Worm (Caenorhabditis elegans) whole organism, L1 larva: ENCODE measurements around the gene lap-2.

Experiments
- C16A3.4 ChIP-seq: fragments of 150-350 bp; optimal IDR thresholded peaks from 2 replicates; lab custom pipeline; 2014; ENCODE audit warnings: missing biosample characterization, missing genetic modification characterization
- aha-1 ChIP-seq: fragments of 150-350 bp; optimal IDR thresholded peaks from 2 replicates; lab custom pipeline; 2014; ENCODE audit warnings: missing biosample characterization, missing genetic modification characterization
- ama-1 ChIP-seq: fragments of 150-350 bp; optimal IDR thresholded peaks from 2 replicates; lab custom pipeline; 2014
- blmp-1 ChIP-seq: fragments of 150-350 bp; optimal IDR thresholded peaks from 2 replicates; lab custom pipeline; 2014; ENCODE audit warnings: missing biosample characterization, missing genetic modification characterization
- ceh-82 ChIP-seq, 3 experiments: fragments of 150-350 bp in 1 of 3; sonication (generic microtip) in 2 of 3; optimal IDR thresholded peaks; 2 replicates each; lab custom pipeline; 2014 to 2017; ENCODE audit warnings: missing biosample characterization in 3 of 3, missing genetic modification characterization in 3 of 3
- ces-1 ChIP-seq: fragments of 150-350 bp; optimal IDR thresholded peaks from 2 replicates; lab custom pipeline; 2014; ENCODE audit warnings: missing biosample characterization, missing genetic modification reagents, missing genetic modification characterization
- dpl-1 ChIP-seq, 3 experiments: fragments of 150-350 bp in 2 of 3; sonication (generic microtip) in 1 of 3; optimal IDR thresholded peaks; 2 replicates each; lab custom pipeline; 2014 to 2017; ENCODE audit warnings: missing biosample characterization in 3 of 3, missing genetic modification characterization in 3 of 3, missing genetic modification reagents in 3 of 3
- dsc-1 ChIP-seq: sonication (generic microtip); optimal IDR thresholded peaks from 2 replicates; lab custom pipeline; 2016; ENCODE audit warnings: mild to moderate bottlenecking, missing genetic modification characterization, missing compliant biosample characterization
- efl-1 ChIP-seq, 4 experiments: fragments of 150-350 bp; optimal IDR thresholded peaks in 3 of 4; peaks in 1 of 4; 1 replicate in 1 of 4; 2 replicates in 3 of 4; lab custom pipeline; 2014; ENCODE audit warnings: missing biosample characterization in 2 of 4, missing genetic modification characterization in 2 of 4, missing genetic modification reagents in 2 of 4
- egl-13 ChIP-seq: sonication (generic microtip); optimal IDR thresholded peaks from 2 replicates; lab custom pipeline; 2016; ENCODE audit warnings: missing genotype, missing genetic modification reagents, missing genetic modification characterization, missing compliant biosample characterization
- elt-2 ChIP-seq: sonication (generic microtip); optimal IDR thresholded peaks from 2 replicates; lab custom pipeline; 2016; ENCODE audit warnings: missing genetic modification characterization, mild to moderate bottlenecking, inconsistent platforms, missing compliant biosample characterization, missing genetic modification reagents
- elt-3 ChIP-seq, 6 experiments: fragments of 150-350 bp in 1 of 6; sonication (generic microtip); optimal IDR thresholded peaks; 2 replicates each; lab custom pipeline; 2017 to 2018; ENCODE audit warnings: missing biosample characterization in 6 of 6, missing genetic modification characterization in 6 of 6, inconsistent platforms in 1 of 6
- fkh-10 ChIP-seq: sonication (generic microtip); optimal IDR thresholded peaks from 2 replicates; lab custom pipeline; 2017; ENCODE audit warnings: missing biosample characterization, missing genetic modification reagents, missing genetic modification characterization
- fos-1 ChIP-seq: fragments of 150-350 bp; optimal IDR thresholded peaks from 2 replicates; lab custom pipeline; 2014; ENCODE audit warnings: missing biosample characterization, missing genetic modification characterization
- hlh-4 ChIP-seq: sonication (generic microtip); optimal IDR thresholded peaks from 2 replicates; lab custom pipeline; 2016; ENCODE audit warnings: mild to moderate bottlenecking, missing genetic modification characterization, missing compliant biosample characterization
- irx-1 ChIP-seq: sonication (generic microtip); optimal IDR thresholded peaks from 2 replicates; lab custom pipeline; 2016; ENCODE audit warnings: missing genetic modification characterization, missing compliant biosample characterization
- jun-1 ChIP-seq: fragments of 150-350 bp; optimal IDR thresholded peaks from 2 replicates; lab custom pipeline; 2014; ENCODE audit warnings: missing biosample characterization, missing genetic modification reagents, missing genetic modification characterization
- lin-35 ChIP-seq, 2 experiments: fragments of 150-350 bp; optimal IDR thresholded peaks; 2 replicates each; lab custom pipeline; 2014; ENCODE audit warnings: missing biosample characterization in 2 of 2, missing genetic modification characterization in 2 of 2, missing genetic modification reagents in 2 of 2
- lin-39 ChIP-seq: fragments of 150-350 bp; optimal IDR thresholded peaks from 2 replicates; lab custom pipeline; 2014; ENCODE audit warnings: missing biosample characterization, missing genetic modification reagents, missing genetic modification characterization
- lir-3 ChIP-seq: sonication (generic microtip); optimal IDR thresholded peaks from 2 replicates; lab custom pipeline; 2016; ENCODE audit warnings: mild to moderate bottlenecking, missing genetic modification characterization, moderate library complexity, missing compliant biosample characterization; ENCODE audit not compliant: poor library complexity
- lsy-2 ChIP-seq, 2 experiments: fragments of 150-350 bp; optimal IDR thresholded peaks; 2 replicates each; lab custom pipeline; 2014; ENCODE audit warnings: missing biosample characterization in 2 of 2, missing genetic modification characterization in 2 of 2
- mab-9 ChIP-seq: fragments of 200-800 bp; sonication (Bioruptor generic); IDR thresholded peaks from 2 replicates; pipeline ENCODE4 v1.3.6; 2022; ENCODE audit warnings: missing genetic modification reagents, missing genetic modification characterization, missing compliant biosample characterization
- mef-2 ChIP-seq: fragments of 150-350 bp; optimal IDR thresholded peaks from 2 replicates; lab custom pipeline; 2014; ENCODE audit warnings: missing biosample characterization, missing genetic modification characterization
- mep-1 ChIP-seq: fragments of 150-350 bp; optimal IDR thresholded peaks from 2 replicates; lab custom pipeline; 2014; ENCODE audit warnings: missing biosample characterization, missing genetic modification characterization
- nhr-19 ChIP-seq: fragments of 200-800 bp; sonication (Bioruptor generic); conservative IDR thresholded peaks from 2 replicates; pipeline ENCODE4 v1.3.6; 2022; ENCODE audit warnings: missing genetic modification characterization, missing compliant biosample characterization
- nhr-20 ChIP-seq: sonication (generic microtip); optimal IDR thresholded peaks from 2 replicates; lab custom pipeline; 2016; ENCODE audit warnings: mild to moderate bottlenecking, missing genetic modification characterization, missing compliant biosample characterization
- nhr-47 ChIP-seq: sonication (generic microtip); optimal IDR thresholded peaks from 2 replicates; lab custom pipeline; 2016; ENCODE audit warnings: mild to moderate bottlenecking, missing genetic modification characterization, moderate library complexity, missing compliant biosample characterization
- nhr-71 ChIP-seq: sonication (generic microtip); optimal IDR thresholded peaks from 2 replicates; lab custom pipeline; 2016; ENCODE audit warnings: mild to moderate bottlenecking, missing genetic modification characterization, moderate library complexity, missing compliant biosample characterization
- nhr-76 ChIP-seq: sonication (generic microtip); optimal IDR thresholded peaks from 2 replicates; lab custom pipeline; 2017; ENCODE audit warnings: missing biosample characterization, missing genetic modification characterization
- nhr-77 ChIP-seq: fragments of 150-350 bp; optimal IDR thresholded peaks from 2 replicates; lab custom pipeline; 2014; ENCODE audit warnings: missing biosample characterization, missing genetic modification characterization
- nhr-84 ChIP-seq: sonication (generic microtip); optimal IDR thresholded peaks from 2 replicates; lab custom pipeline; 2017; ENCODE audit warnings: missing biosample characterization, missing genetic modification characterization
- nhr-90 ChIP-seq: sonication (generic microtip); optimal IDR thresholded peaks from 2 replicates; lab custom pipeline; 2016; ENCODE audit warnings: mild to moderate bottlenecking, missing genetic modification characterization, missing compliant biosample characterization; ENCODE audit not compliant: poor library complexity
- pag-3 ChIP-seq: sonication (generic microtip); optimal IDR thresholded peaks from 2 replicates; lab custom pipeline; 2017; ENCODE audit warnings: missing genetic modification characterization, mild to moderate bottlenecking, missing compliant biosample characterization, antibody characterized with exemption, borderline replicate concordance; ENCODE audit not compliant: insufficient read depth
- pax-3 ChIP-seq: fragments of 200-800 bp; sonication (Bioruptor generic); optimal IDR thresholded peaks from 2 replicates; lab custom pipeline; 2018; ENCODE audit warnings: mild to moderate bottlenecking, missing genetic modification characterization, moderate library complexity, missing compliant biosample characterization
- pqm-1 ChIP-seq: sonication (generic microtip); optimal IDR thresholded peaks from 3 replicates; lab custom pipeline; 2017; ENCODE audit warnings: missing biosample characterization, missing genetic modification characterization
- skn-1 ChIP-seq: fragments of 150-350 bp; optimal IDR thresholded peaks from 2 replicates; lab custom pipeline; 2014; ENCODE audit warnings: missing biosample characterization, missing genetic modification characterization
- snu-23 ChIP-seq: sonication (generic microtip); optimal IDR thresholded peaks from 2 replicates; lab custom pipeline; 2016; ENCODE audit warnings: missing genetic modification characterization, missing compliant biosample characterization
- sptf-1 ChIP-seq: fragments of 150-350 bp; optimal IDR thresholded peaks from 2 replicates; lab custom pipeline; 2014; ENCODE audit warnings: missing biosample characterization, missing genetic modification characterization
- sup-37 ChIP-seq: fragments of 200-800 bp; sonication (Bioruptor generic); optimal IDR thresholded peaks from 2 replicates; lab custom pipeline; 2018; ENCODE audit warnings: mild to moderate bottlenecking, missing genetic modification characterization, missing compliant biosample characterization
- tbx-2 ChIP-seq: sonication (generic microtip); optimal IDR thresholded peaks from 2 replicates; lab custom pipeline; 2016; ENCODE audit warnings: missing genetic modification characterization, missing compliant biosample characterization
- tlp-1 ChIP-seq: fragments of 150-350 bp; optimal IDR thresholded peaks from 2 replicates; lab custom pipeline; 2014; ENCODE audit warnings: missing biosample characterization, missing genetic modification characterization
- unc-130 ChIP-seq: fragments of 150-350 bp; optimal IDR thresholded peaks from 2 replicates; lab custom pipeline; 2017; ENCODE audit warnings: missing biosample characterization, missing genetic modification characterization, inconsistent platforms
- unc-62 ChIP-seq: fragments of 150-350 bp; optimal IDR thresholded peaks from 2 replicates; lab custom pipeline; 2014; ENCODE audit warnings: missing biosample characterization, missing genetic modification reagents, missing genetic modification characterization
- unc-86 ChIP-seq: sonication (generic microtip); optimal IDR thresholded peaks from 2 replicates; lab custom pipeline; 2016; ENCODE audit warnings: missing genetic modification characterization, missing compliant biosample characterization
- vab-15 ChIP-seq: sonication (generic microtip); optimal IDR thresholded peaks from 2 replicates; lab custom pipeline; 2017; ENCODE audit warnings: missing genotype, mild to moderate bottlenecking, missing genetic modification characterization, missing compliant biosample characterization
- ztf-4 ChIP-seq: fragments of 150-350 bp; optimal IDR thresholded peaks from 2 replicates; lab custom pipeline; 2014; ENCODE audit warnings: missing biosample characterization, missing genetic modification characterization

Gene lap-2

DNA sequence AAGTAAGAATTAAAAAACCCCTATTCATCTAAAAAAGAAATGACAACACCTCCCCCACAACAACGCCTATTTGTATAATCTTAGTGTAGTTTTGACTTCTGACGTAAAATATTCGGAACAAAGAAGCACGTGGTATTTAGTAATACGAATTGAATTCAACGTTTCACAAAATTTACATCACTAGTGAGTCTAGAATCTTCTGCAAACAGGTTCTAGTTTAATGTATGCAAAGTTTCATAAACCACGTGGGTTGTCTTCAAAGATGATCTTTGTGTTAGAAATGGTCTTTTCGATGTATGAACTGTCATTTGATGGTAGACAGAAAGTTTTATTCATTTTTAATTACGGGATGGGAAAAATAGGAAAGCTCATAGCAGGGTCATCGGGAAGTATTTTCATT lies 29.6 kb downstream of the lap-2 start (continued):
- no peak for TF ChIP-seq sup-37 (GFP tag; lab: Kevin White, UChicago)
- TF ChIP-seq lsy-2 (tag; optimal IDR thresholded peaks at IDR 0.05; lab: Kevin White, UChicago) = no peak
- peak; percentile 42 for TF ChIP-seq nhr-20 (tag; lab: Kevin White, UChicago)
- TF ChIP-seq nhr-71 = peak; percentile 24
- no peak for TF ChIP-seq ama-1 (lab: Kevin White, UChicago)
- TF ChIP-seq nhr-84 (tag; lab: Kevin White, UChicago) = no peak
- no peak for TF ChIP-seq mab-9 (GFP tag; lab: Robert Waterston, UW)
- TF ChIP-seq efl-1 (optimal IDR thresholded peaks at IDR 0.05; lab: Kevin White, UChicago) = no peak
- peak in 1 of 2 experiments; percentile 56 for TF ChIP-seq efl-1 (GFP tag; optimal IDR thresholded peaks at IDR 0.05 in 1 of 2; lab: Kevin White, UChicago)
- TF ChIP-seq aha-1 (tag; lab: Kevin White, UChicago) = no peak
- TF ChIP-seq dpl-1 (GFP tag; optimal IDR thresholded peaks at IDR 0.05; lab: Kevin White, UChicago) = no peak
- TF ChIP-seq jun-1 (tag; lab: Kevin White, UChicago) = no peak
- no peak for TF ChIP-seq C16A3.4 (tag; lab: Kevin White, UChicago)
- TF ChIP-seq snu-23 (GFP tag; lab: Kevin White, UChicago) = peak; percentile 62
- TF ChIP-seq, all 84 proteins: peak for 8

DNA sequence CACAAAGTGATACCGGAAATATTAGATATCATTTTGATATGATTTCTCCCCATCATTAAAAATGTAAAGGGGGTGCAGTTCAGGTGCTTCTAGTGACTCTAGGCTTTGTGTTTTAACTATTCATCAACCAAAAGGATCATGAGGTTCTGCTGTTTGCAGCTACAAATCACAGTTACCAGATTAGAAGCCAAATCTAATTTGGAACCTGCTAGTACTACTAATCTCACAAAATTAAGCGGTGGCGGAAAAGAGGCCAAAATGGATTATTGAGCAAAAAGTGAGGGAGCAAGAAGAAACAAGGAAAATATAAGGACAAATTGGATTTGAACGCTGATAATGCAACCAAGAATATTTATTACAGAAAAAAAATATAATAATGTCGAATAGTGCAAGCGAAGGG lies 30.6 kb downstream of the lap-2 start:
- TF ChIP-seq snu-23 (GFP tag; lab: Kevin White, UChicago) (no peak), pqm-1 (no peak), nhr-90 (no peak), mef-2 (tag; lab: Kevin White, UChicago) (no peak), lin-35 (GFP tag; optimal IDR thresholded peaks at IDR 0.05; lab: Kevin White, UChicago) (no peak), ces-1 (GFP tag; lab: Kevin White, UChicago) (no peak), nhr-77 (tag; lab: Kevin White, UChicago) (no peak), aha-1 (tag; lab: Kevin White, UChicago) (no peak), sptf-1 (tag; lab: Kevin White, UChicago) (no peak), vab-15 (no peak), pax-3 (tag; lab: Kevin White, UChicago) (peak; percentile 19), fos-1 (no peak), skn-1 (tag; lab: Kevin White, UChicago) (no peak), dsc-1 (tag; lab: Kevin White, UChicago) (peak; percentile 70), tlp-1 (tag; lab: Kevin White, UChicago) (no peak), ztf-4 (tag; lab: Kevin White, UChicago) (no peak), egl-13 (no peak)

DNA sequence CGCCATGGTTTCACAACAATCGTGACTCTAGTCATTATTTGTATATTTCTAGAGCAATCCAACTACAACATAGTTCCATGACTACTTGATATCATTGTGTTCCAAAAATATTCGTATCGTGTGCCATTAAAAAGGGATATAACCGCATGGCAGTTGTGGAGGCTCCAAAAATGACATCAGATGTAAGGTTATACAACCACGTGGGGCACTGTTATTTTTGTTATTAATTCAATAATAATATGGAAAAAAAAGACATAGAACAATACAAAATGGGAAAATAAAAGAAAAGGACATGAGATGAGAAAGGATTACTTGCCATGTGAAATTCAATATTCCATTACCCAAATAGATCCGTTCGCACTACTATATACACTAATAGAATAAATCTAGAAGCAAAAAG lies 31.9 kb downstream of the lap-2 start:
- TF ChIP-seq pqm-1 (no peak), dsc-1 (tag; lab: Kevin White, UChicago) (peak; percentile 62), pax-3 (tag; lab: Kevin White, UChicago) (peak; percentile 61)

- TF ChIP-seq elt-2 (peak; percentile 62), efl-1 (optimal IDR thresholded peaks at IDR 0.05; lab: Kevin White, UChicago) (peak in 1 of 2 experiments; percentile 26), efl-1 (GFP tag; optimal IDR thresholded peaks at IDR 0.05 in 1 of 2; lab: Kevin White, UChicago) (peak in 1 of 2 experiments; percentile 89), fkh-10 (no peak), unc-130 (tag; lab: Kevin White, UChicago) (peak; percentile 6), elt-3 (tag; optimal IDR thresholded peaks at IDR 0.05; lab: Kevin White, UChicago) (peak in 5 of 6 experiments; percentile 86 to 100 (median 96)), ceh-82 (tag; optimal IDR thresholded peaks at IDR 0.05; lab: Kevin White, UChicago) (peak in 2 of 3 experiments; percentile 2 to 25), nhr-76 (tag; lab: Kevin White, UChicago) (no peak), unc-86 (tag; lab: Kevin White, UChicago) (no peak), nhr-19 (peak; percentile 97), irx-1 (tag; lab: Kevin White, UChicago) (peak; percentile 87), nhr-90 (peak; percentile 94), blmp-1 (tag; lab: Kevin White, UChicago) (peak; percentile 93), nhr-20 (tag; lab: Kevin White, UChicago) (peak; percentile 99), ztf-4 (tag; lab: Kevin White, UChicago) (peak; percentile 69), unc-62 (peak; percentile 24), tbx-2 (peak; percentile 89), mep-1 (tag; lab: Kevin White, UChicago) (peak; percentile 75), nhr-47 (tag; lab: Kevin White, UChicago) (peak; percentile 77), pag-3 (tag; lab: Kevin White, UChicago) (peak; percentile 60), lir-3 (tag; lab: Kevin White, UChicago) (peak; percentile 45), C16A3.4 (tag; lab: Kevin White, UChicago) (peak; percentile 3), hlh-4 (tag; lab: Kevin White, UChicago) (no peak), lin-39 (tag; lab: Kevin White, UChicago) (peak; percentile 75)
These were observed 37.8 kb downstream of the lap-2 start for ce11 chrV:13081197-13081747.
